Fruit fly (Drosophila melanogaster) whole organism, adult: ENCODE data around the gene kz.

Source experiments
- CG1620 ChIP-seq: fragments of 200-800 bp; sonication (Bioruptor generic); optimal IDR thresholded peaks from 2 replicates; lab custom pipeline; 2016; ENCODE audit warnings: missing biosample characterization, missing genetic modification characterization
- kay ChIP-seq: fragments of 200-800 bp; sonication (Bioruptor generic); peaks from one replicate; lab custom pipeline; 2016; ENCODE audit warnings: missing biosample characterization, missing genetic modification characterization, borderline replicate concordance

DNA sequence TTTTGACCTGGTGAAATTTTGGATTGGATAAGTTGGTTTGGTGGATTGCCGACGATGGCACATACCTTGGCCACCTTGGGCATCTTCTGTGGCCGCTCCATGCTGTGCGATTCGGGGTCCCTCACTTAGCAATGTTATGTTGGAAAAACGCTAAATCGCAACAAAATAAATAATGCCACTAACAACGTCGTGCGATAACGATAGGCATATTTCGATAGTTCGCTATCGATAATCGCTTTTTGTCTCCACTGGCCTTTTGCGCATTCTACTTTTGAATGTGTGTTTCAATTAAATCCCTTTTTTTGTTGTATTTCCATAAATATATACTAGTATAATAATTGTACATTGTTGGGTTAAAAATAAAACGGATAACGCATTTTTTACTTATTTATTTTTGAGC, 7.9 kb upstream of the kz start, which contains the start of gene crn:
- no peak for TF ChIP-seq kay (GFP tag; lab: Kevin White, UChicago)
- TF ChIP-seq CG1620 (GFP tag; lab: Kevin White, UChicago): no peak
